Fruit fly (Drosophila melanogaster): Measurements from ENCODE around the gene p.

p gene

dm6 chr3R:8652731-8653130 lies 17.8 kb downstream of the p start, which contains the start of the genes Sys1 and Dhod (continued):
- TF ChIP-seq Hr83 (GFP tag; optimal IDR thresholded peaks at IDR 0.05; ENCODE audit: poor library complexity, severe bottlenecking) (peak; percentile 84), ey (GFP tag; optimal IDR thresholded peaks at IDR 0.05) (peak; percentile 86)

dm6 chr3R:8650741-8651140 lies 19.7 kb downstream of the p start, which contains the start of the genes Mkk4 and SLIRP2:
Gene Mkk4, minus strand, starts transcription at chr3R:8650796.
Gene SLIRP2, plus strand, starts transcription at chr3R:8651084.
- TF ChIP-seq CrebA (GFP tag; optimal IDR thresholded peaks at IDR 0.05; ENCODE audit: borderline replicate concordance) = no peak
- no peak for TF ChIP-seq dl (GFP tag; optimal IDR thresholded peaks at IDR 0.05; ENCODE audit: insufficient read depth in 1 of 2, partially characterized antibody in 2 of 2)
- TF ChIP-seq HLH106 (tag; optimal IDR thresholded peaks at IDR 0.05) = peak; percentile 99
- no peak for TF ChIP-seq Dif (GFP tag; optimal IDR thresholded peaks at IDR 0.05; ENCODE audit: partially characterized antibody)
- TF ChIP-seq N (GFP tag; optimal IDR thresholded peaks at IDR 0.05) = no peak
- no peak for TF ChIP-seq usp (GFP tag; optimal IDR thresholded peaks at IDR 0.05)
- TF ChIP-seq ey (GFP tag; optimal IDR thresholded peaks at IDR 0.05) = peak; percentile 99
- TF ChIP-seq Sp1 (GFP tag; optimal IDR thresholded peaks at IDR 0.05) = peak; percentile 98
- no peak for TF ChIP-seq Vsx2 (GFP tag; optimal IDR thresholded peaks at IDR 0.05; ENCODE audit: partially characterized antibody)
- TF ChIP-seq h (GFP tag; optimal IDR thresholded peaks at IDR 0.05) = peak; percentile 99
- no peak for TF ChIP-seq Abd-B (GFP tag; optimal IDR thresholded peaks at IDR 0.05)
- TF ChIP-seq Hnf4 (GFP tag; optimal IDR thresholded peaks at IDR 0.05) = peak; percentile 99
- peak; percentile 54 for TF ChIP-seq Dfd (GFP tag; optimal IDR thresholded peaks at IDR 0.05)
- peak; percentile 98 for TF ChIP-seq dmrt93B (GFP tag; optimal IDR thresholded peaks at IDR 0.05)
- TF ChIP-seq foxo (GFP tag; optimal IDR thresholded peaks at IDR 0.05) = peak; percentile 95 to 99
- peak; percentile 98 for TF ChIP-seq CG9705 (GFP tag; optimal IDR thresholded peaks at IDR 0.05)
- TF ChIP-seq Jra (GFP tag; optimal IDR thresholded peaks at IDR 0.05) = peak; percentile 96
- TF ChIP-seq jim (GFP tag; optimal IDR thresholded peaks at IDR 0.05) = peak; percentile 64
- TF ChIP-seq tai (GFP tag; optimal IDR thresholded peaks at IDR 0.05) = no peak
- TF ChIP-seq rgr (GFP tag; optimal IDR thresholded peaks at IDR 0.05) = peak; percentile 99
- peak; percentile 89 for TF ChIP-seq Rel (GFP tag; optimal IDR thresholded peaks at IDR 0.05)
- TF ChIP-seq Rel (tag; optimal IDR thresholded peaks at IDR 0.05) = peak; percentile 90
- TF ChIP-seq Mio (GFP tag; optimal IDR thresholded peaks at IDR 0.05) = peak; percentile 89
- no peak for TF ChIP-seq pan (optimal IDR thresholded peaks at IDR 0.05)
- TF ChIP-seq psq (GFP tag; optimal IDR thresholded peaks at IDR 0.05) = peak; percentile 96
- TF ChIP-seq sv (GFP tag; optimal IDR thresholded peaks at IDR 0.05) = peak; percentile 99
- no peak for TF ChIP-seq Myc (optimal IDR thresholded peaks at IDR 0.05)
- peak; percentile 91 for TF ChIP-seq Hr83 (GFP tag; optimal IDR thresholded peaks at IDR 0.05; ENCODE audit: poor library complexity, severe bottlenecking)
- peak; percentile 95 for TF ChIP-seq brk (GFP tag; optimal IDR thresholded peaks at IDR 0.05)
- TF ChIP-seq sage (GFP tag; optimal IDR thresholded peaks at IDR 0.05) = peak; percentile 97
- TF ChIP-seq OdsH (GFP tag; optimal IDR thresholded peaks at IDR 0.05) = peak; percentile 98
- TF ChIP-seq GATAd (GFP tag; optimal IDR thresholded peaks at IDR 0.05) = peak; percentile 95
- TF ChIP-seq woc (GFP tag; optimal IDR thresholded peaks at IDR 0.05) = peak; percentile 99
- peak; percentile 99 for TF ChIP-seq br (GFP tag; optimal IDR thresholded peaks at IDR 0.05)
- peak; percentile 96 for TF ChIP-seq CG32264 (GFP tag; optimal IDR thresholded peaks at IDR 0.05)
- TF ChIP-seq lola (GFP tag; optimal IDR thresholded peaks at IDR 0.05) = no peak
- peak; percentile 98 for TF ChIP-seq fru (GFP tag; optimal IDR thresholded peaks at IDR 0.05)
- TF ChIP-seq dsf (GFP tag; optimal IDR thresholded peaks at IDR 0.05; ENCODE audit: borderline replicate concordance) = peak; percentile 95
- TF ChIP-seq Hr78 (GFP tag; optimal IDR thresholded peaks at IDR 0.05) = no peak

- no peak for TF ChIP-seq foxo (GFP tag; optimal IDR thresholded peaks at IDR 0.05)
- no peak for TF ChIP-seq Dfd (GFP tag; optimal IDR thresholded peaks at IDR 0.05)
- peak; percentile 24 for TF ChIP-seq h (GFP tag; optimal IDR thresholded peaks at IDR 0.05)
- no peak for TF ChIP-seq Jra (GFP tag; optimal IDR thresholded peaks at IDR 0.05)
- no peak for TF ChIP-seq Hr78 (GFP tag; optimal IDR thresholded peaks at IDR 0.05)
These were observed 24.8 kb downstream of the p start, which contains the start of gene Cyp313b1 for dm6 chr3R:8645580-8646220. Gene Cyp313b1, minus strand, starts transcription at chr3R:8645650.
